Worm (Caenorhabditis elegans) whole organism, mixed stage, embryonic: ENCODE data around the gene Y11D7A.5.

Source experiments
- M03D4.4 ChIP-seq: sonication (generic microtip); optimal IDR thresholded peaks from 2 replicates; lab custom pipeline; 2017; ENCODE audit warnings: mild to moderate bottlenecking, missing genetic modification characterization, missing compliant biosample characterization
- bed-3 ChIP-seq: fragments of 200-800 bp; sonication (Bioruptor generic); optimal IDR thresholded peaks from 3 replicates; lab custom pipeline; 2018; ENCODE audit warnings: mild to moderate bottlenecking, missing genetic modification characterization, moderate library complexity, missing compliant biosample characterization
- blmp-1 ChIP-seq: fragments of 150-350 bp; optimal IDR thresholded peaks from 2 replicates; lab custom pipeline; 2014; ENCODE audit warnings: missing biosample characterization, missing genetic modification characterization
- ceh-39 ChIP-seq: fragments of 150-350 bp; optimal IDR thresholded peaks from 2 replicates; lab custom pipeline; 2014; ENCODE audit warnings: missing biosample characterization, missing genetic modification characterization
- ceh-43 ChIP-seq: fragments of 200-800 bp; sonication (Bioruptor generic); optimal IDR thresholded peaks from 2 replicates; lab custom pipeline; 2018; ENCODE audit warnings: mild to moderate bottlenecking, missing genetic modification characterization, moderate library complexity, missing compliant biosample characterization
- ceh-83 ChIP-seq: fragments of 200-800 bp; sonication (Bioruptor generic); optimal IDR thresholded peaks from 2 replicates; lab custom pipeline; 2018; ENCODE audit warnings: mild to moderate bottlenecking, missing genetic modification characterization, missing compliant biosample characterization
- ces-1 ChIP-seq: fragments of 150-350 bp; optimal IDR thresholded peaks from 2 replicates; lab custom pipeline; 2014; ENCODE audit warnings: missing biosample characterization, missing genetic modification reagents, missing genetic modification characterization
- cnd-1 ChIP-seq: fragments of 200-800 bp; sonication (Bioruptor generic); optimal IDR thresholded peaks from 2 replicates; lab custom pipeline; 2018; ENCODE audit warnings: mild to moderate bottlenecking, missing genetic modification characterization, missing compliant biosample characterization
- drap-1 ChIP-seq: fragments of 200-800 bp; sonication (Bioruptor generic); optimal IDR thresholded peaks from 3 replicates; lab custom pipeline; 2018; ENCODE audit warnings: mild to moderate bottlenecking, missing genetic modification characterization, missing compliant biosample characterization
- elt-1 ChIP-seq: sonication (generic microtip); optimal IDR thresholded peaks from 2 replicates; lab custom pipeline; 2017; ENCODE audit warnings: missing genetic modification characterization, mild to moderate bottlenecking, missing compliant biosample characterization, antibody characterized with exemption, moderate library complexity, borderline replicate concordance; ENCODE audit not compliant: insufficient read depth
- elt-3 ChIP-seq: fragments of 150-350 bp; optimal IDR thresholded peaks from 2 replicates; lab custom pipeline; 2014; ENCODE audit warnings: missing biosample characterization, missing genetic modification characterization
- flh-1 ChIP-seq: fragments of 200-800 bp; sonication (Bioruptor generic); optimal IDR thresholded peaks from 2 replicates; lab custom pipeline; 2018; ENCODE audit warnings: mild to moderate bottlenecking, missing genetic modification characterization, moderate library complexity, missing compliant biosample characterization
- ham-2 ChIP-seq: fragments of 200-800 bp; sonication (Bioruptor generic); optimal IDR thresholded peaks from 2 replicates; lab custom pipeline; 2018; ENCODE audit warnings: mild to moderate bottlenecking, missing genetic modification characterization, missing compliant biosample characterization
- hlh-1 ChIP-seq: fragments of 150-350 bp; optimal IDR thresholded peaks from 2 replicates; lab custom pipeline; 2014; ENCODE audit warnings: missing biosample characterization, missing genetic modification reagents, missing genetic modification characterization
- lin-13 ChIP-seq: fragments of 150-350 bp; optimal IDR thresholded peaks from 2 replicates; lab custom pipeline; 2014; ENCODE audit warnings: missing biosample characterization, missing genetic modification characterization
- lin-32 ChIP-seq: fragments of 200-800 bp; sonication (Bioruptor generic); optimal IDR thresholded peaks from 2 replicates; lab custom pipeline; 2018; ENCODE audit warnings: mild to moderate bottlenecking, missing genetic modification characterization, missing compliant biosample characterization
- lsy-2 ChIP-seq: fragments of 150-350 bp; optimal IDR thresholded peaks from 2 replicates; lab custom pipeline; 2014; ENCODE audit warnings: missing biosample characterization, missing genetic modification characterization
- mab-5 ChIP-seq: fragments of 150-350 bp; optimal IDR thresholded peaks from 2 replicates; lab custom pipeline; 2014; ENCODE audit warnings: missing biosample characterization, missing genetic modification characterization
- mep-1 ChIP-seq: fragments of 150-350 bp; optimal IDR thresholded peaks from 2 replicates; lab custom pipeline; 2017; ENCODE audit warnings: missing biosample characterization, missing genetic modification reagents, missing genetic modification characterization, inconsistent platforms
- mls-2 ChIP-seq: sonication (generic microtip); optimal IDR thresholded peaks from 2 replicates; lab custom pipeline; 2016; ENCODE audit warnings: mild to moderate bottlenecking, missing genetic modification characterization, moderate library complexity, missing compliant biosample characterization
- nhr-12 ChIP-seq: fragments of 150-350 bp; optimal IDR thresholded peaks from 2 replicates; lab custom pipeline; 2014; ENCODE audit warnings: missing biosample characterization, missing genetic modification characterization
- nhr-2 ChIP-seq: fragments of 150-350 bp; optimal IDR thresholded peaks from 2 replicates; lab custom pipeline; 2014; ENCODE audit warnings: missing biosample characterization, missing genetic modification characterization
- nhr-237 ChIP-seq: fragments of 150-350 bp; optimal IDR thresholded peaks from 2 replicates; lab custom pipeline; 2014; ENCODE audit warnings: missing biosample characterization, missing genetic modification characterization
- nhr-28 ChIP-seq: fragments of 150-350 bp; optimal IDR thresholded peaks from 2 replicates; lab custom pipeline; 2014; ENCODE audit warnings: missing biosample characterization, missing genetic modification characterization
- nhr-76 ChIP-seq: sonication (generic microtip); optimal IDR thresholded peaks from 2 replicates; lab custom pipeline; 2017; ENCODE audit warnings: missing biosample characterization, missing genetic modification characterization
- pha-4 ChIP-seq: fragments of 150-350 bp; optimal IDR thresholded peaks from 2 replicates; lab custom pipeline; 2018; ENCODE audit warnings: missing biosample characterization, missing genetic modification reagents, missing genetic modification characterization
- sem-2 ChIP-seq: fragments of 200-800 bp; sonication (Bioruptor generic); optimal IDR thresholded peaks from 2 replicates; lab custom pipeline; 2018; ENCODE audit warnings: mild to moderate bottlenecking, missing genetic modification characterization, missing compliant biosample characterization
- snpc-4 ChIP-seq: fragments of 150-350 bp; optimal IDR thresholded peaks from 2 replicates; lab custom pipeline; 2014; ENCODE audit warnings: missing biosample characterization, missing genetic modification characterization
- sptf-1 ChIP-seq: sonication (generic microtip); optimal IDR thresholded peaks from 2 replicates; lab custom pipeline; 2017; ENCODE audit warnings: mild to moderate bottlenecking, missing genetic modification characterization, moderate library complexity, missing compliant biosample characterization
- tbx-8 ChIP-seq: fragments of 200-800 bp; sonication (Bioruptor generic); optimal IDR thresholded peaks from 2 replicates; lab custom pipeline; 2018; ENCODE audit warnings: mild to moderate bottlenecking, missing genetic modification characterization, moderate library complexity, missing compliant biosample characterization
- unc-120 ChIP-seq: sonication (generic microtip); optimal IDR thresholded peaks from 2 replicates; lab custom pipeline; 2017; ENCODE audit warnings: missing genetic modification characterization, missing compliant biosample characterization; ENCODE audit not compliant: poor library complexity, severe bottlenecking
- unc-39 ChIP-seq: fragments of 150-350 bp; optimal IDR thresholded peaks from 2 replicates; lab custom pipeline; 2014; ENCODE audit warnings: missing biosample characterization, missing genetic modification characterization
- unc-62 ChIP-seq: fragments of 150-350 bp; optimal IDR thresholded peaks from 2 replicates; lab custom pipeline; 2014; ENCODE audit warnings: missing biosample characterization, missing genetic modification reagents, missing genetic modification characterization
- zip-8 ChIP-seq: fragments of 150-350 bp; optimal IDR thresholded peaks from 2 replicates; lab custom pipeline; 2014; ENCODE audit warnings: missing biosample characterization, missing genetic modification characterization
- ztf-11 ChIP-seq: fragments of 150-350 bp; optimal IDR thresholded peaks from 2 replicates; lab custom pipeline; 2014; ENCODE audit warnings: missing biosample characterization, missing genetic modification characterization

The Y11D7A.5 gene

DNA sequence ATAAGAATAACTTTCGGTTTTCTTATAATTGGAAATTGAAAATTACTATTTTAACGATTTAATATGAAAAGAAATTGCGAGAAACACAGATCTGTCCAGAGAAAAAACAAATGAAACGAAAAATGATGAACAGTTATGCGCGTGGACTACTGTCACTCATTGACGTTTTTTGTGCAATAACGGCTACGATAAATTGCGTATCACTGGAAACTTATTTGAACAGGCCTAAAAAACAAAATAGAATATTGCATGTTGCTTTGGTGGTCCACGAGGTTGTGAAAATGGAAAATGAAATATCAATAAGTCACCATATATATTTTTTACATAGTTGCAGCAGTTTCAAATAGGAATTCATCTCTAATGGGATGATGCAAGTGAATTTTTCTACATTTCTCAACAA lies 19.2 kb upstream of the Y11D7A.5 start:
- TF ChIP-seq mep-1 = no peak
- no peak for TF ChIP-seq hlh-1 (tag; lab: Kevin White, UChicago)
- TF ChIP-seq pha-4 (tag; lab: Kevin White, UChicago) = no peak
- no peak for TF ChIP-seq bed-3 (GFP tag; lab: Kevin White, UChicago)
- TF ChIP-seq, all 35 proteins: peak for 0

DNA sequence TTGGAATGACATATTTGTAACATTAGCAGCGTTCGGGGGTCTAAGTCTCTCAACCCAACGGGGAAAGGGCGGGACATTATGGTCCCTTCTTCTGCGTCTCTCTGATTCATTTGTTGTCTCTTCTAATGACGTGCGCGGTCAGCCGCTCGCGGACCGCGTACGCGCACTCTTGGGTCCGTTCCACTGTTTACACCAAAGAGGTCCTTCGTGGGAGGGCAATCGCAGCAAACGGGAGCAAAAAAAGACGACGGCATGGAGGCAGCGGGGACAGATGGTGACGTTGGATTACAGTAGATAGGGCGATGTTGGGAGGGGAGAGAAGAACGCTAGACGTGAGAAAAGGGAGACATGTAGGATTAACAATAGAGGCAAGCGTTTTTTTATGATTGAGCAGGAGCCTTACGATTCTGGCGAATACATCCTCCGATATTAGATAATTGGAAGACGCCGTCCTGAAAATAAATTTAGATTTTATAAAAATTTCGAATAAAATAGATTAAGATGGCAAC lies 18.5 kb upstream of the Y11D7A.5 start, which contains the start of gene flh-1:
flh-1 (minus strand) TSS at position 459 of the 509 bp plus-strand sequence.
- TF ChIP-seq hlh-1 (tag; lab: Kevin White, UChicago) (peak; percentile 64), mep-1 (peak; percentile 55), lin-13 (tag; lab: Kevin White, UChicago) (no peak), tbx-8 (GFP tag; lab: Kevin White, UChicago) (no peak), blmp-1 (no peak), ham-2 (GFP tag; lab: Kevin White, UChicago) (no peak), ces-1 (GFP tag; lab: Kevin White, UChicago) (peak; percentile 18), cnd-1 (tag; lab: Kevin White, UChicago) (peak; percentile 93), nhr-28 (no peak), unc-120 (tag; lab: Kevin White, UChicago) (no peak), zip-8 (tag; lab: Kevin White, UChicago) (no peak), pha-4 (tag; lab: Kevin White, UChicago) (peak; percentile 35), ztf-11 (tag; lab: Kevin White, UChicago) (peak; percentile 37), sem-2 (GFP tag; lab: Kevin White, UChicago) (no peak), bed-3 (GFP tag; lab: Kevin White, UChicago) (no peak), ceh-43 (no peak), elt-1 (tag; lab: Kevin White, UChicago) (no peak), mab-5 (no peak), lin-32 (GFP tag; lab: Kevin White, UChicago) (peak; percentile 91), nhr-12 (tag; lab: Kevin White, UChicago) (no peak), flh-1 (no peak), drap-1 (GFP tag; lab: Kevin White, UChicago) (peak; percentile 56), sptf-1 (tag; lab: Kevin White, UChicago) (peak; percentile 69), ceh-39 (tag; lab: Kevin White, UChicago) (peak; percentile 42), elt-3 (tag; lab: Kevin White, UChicago) (no peak), unc-39 (tag; lab: Kevin White, UChicago) (no peak), nhr-76 (tag; lab: Kevin White, UChicago) (no peak), snpc-4 (no peak), nhr-2 (tag; lab: Kevin White, UChicago) (peak; percentile 73), lsy-2 (tag; lab: Kevin White, UChicago) (no peak), nhr-237 (tag; lab: Kevin White, UChicago) (no peak), mls-2 (tag; lab: Kevin White, UChicago) (peak; percentile 68), unc-62 (peak; percentile 25), ceh-83 (GFP tag; lab: Kevin White, UChicago) (peak; percentile 17), M03D4.4 (peak; percentile 27)

DNA sequence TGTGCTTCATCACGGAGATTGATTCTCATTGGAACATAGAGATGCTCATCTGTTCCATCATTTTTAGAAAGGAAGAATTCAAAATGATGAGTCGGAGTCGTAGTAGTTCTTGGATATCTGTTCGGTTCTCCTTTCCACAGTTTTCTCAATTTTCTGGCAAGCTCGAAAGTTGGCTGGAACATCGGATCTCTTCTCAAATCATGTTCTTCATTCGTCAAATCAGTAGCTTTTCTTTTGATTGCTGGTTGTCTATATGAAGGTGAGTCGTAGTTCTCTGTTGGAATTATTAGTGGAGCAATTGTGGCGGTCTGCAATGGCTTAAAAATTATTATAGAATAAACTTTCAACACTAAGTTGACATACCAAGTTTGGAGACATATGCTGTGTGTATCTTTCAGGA lies 17.0 kb upstream of the Y11D7A.5 start:
- TF ChIP-seq cnd-1 (tag; lab: Kevin White, UChicago) (no peak), ceh-43 (no peak), mls-2 (tag; lab: Kevin White, UChicago) (no peak), ceh-39 (tag; lab: Kevin White, UChicago) (no peak), snpc-4 (no peak), zip-8 (tag; lab: Kevin White, UChicago) (no peak), ces-1 (GFP tag; lab: Kevin White, UChicago) (no peak), unc-62 (no peak), nhr-237 (tag; lab: Kevin White, UChicago) (no peak), nhr-76 (tag; lab: Kevin White, UChicago) (no peak), lsy-2 (tag; lab: Kevin White, UChicago) (no peak), mep-1 (no peak), tbx-8 (GFP tag; lab: Kevin White, UChicago) (no peak), ham-2 (GFP tag; lab: Kevin White, UChicago) (no peak), blmp-1 (no peak), sem-2 (GFP tag; lab: Kevin White, UChicago) (no peak)
